Fruit fly (Drosophila melanogaster) whole organism, embryonic: ENCODE results near the gene CG42764.

Source experiments
- CG10979 ChIP-seq: fragments of 200-800 bp; sonication (Bioruptor generic); optimal IDR thresholded peaks from 2 replicates; lab custom pipeline; 2018; ENCODE audit warnings: missing biosample characterization, mild to moderate bottlenecking, missing genetic modification characterization, moderate library complexity
- CG11504 ChIP-seq: fragments of 200-800 bp; sonication (Bioruptor generic); optimal IDR thresholded peaks from 3 replicates; lab custom pipeline; 2019; ENCODE audit warnings: missing biosample characterization, mild to moderate bottlenecking, missing genetic modification characterization, moderate library complexity
- CG12942 ChIP-seq: fragments of 200-800 bp; sonication (Bioruptor generic); optimal IDR thresholded peaks from 3 replicates; lab custom pipeline; 2016; ENCODE audit warnings: missing biosample characterization, missing genetic modification characterization
- CG13296 ChIP-seq: fragments of 200-800 bp; sonication (Bioruptor generic); optimal IDR thresholded peaks from 3 replicates; lab custom pipeline; 2018; ENCODE audit warnings: missing biosample characterization, mild to moderate bottlenecking, missing genetic modification characterization
- CG14965 ChIP-seq: fragments of 200-800 bp; sonication (Bioruptor generic); optimal IDR thresholded peaks from 2 replicates; lab custom pipeline; 2016; ENCODE audit warnings: missing biosample characterization, missing genetic modification characterization, borderline replicate concordance
- CG1603 ChIP-seq: fragments of 200-800 bp; sonication (Bioruptor generic); optimal IDR thresholded peaks from 2 replicates; lab custom pipeline; 2019; ENCODE audit warnings: missing biosample characterization, mild to moderate bottlenecking, missing genetic modification characterization, moderate library complexity
- CG16813 ChIP-seq: fragments of 200-800 bp; sonication (Bioruptor generic); IDR thresholded peaks from 3 replicates; pipeline ENCODE4 v1.3.6; 2022; ENCODE audit warnings: missing biosample characterization, missing genetic modification characterization; ENCODE audit not compliant: partially characterized antibody
- CG17612 ChIP-seq: fragments of 200-800 bp; sonication (Bioruptor generic); IDR thresholded peaks from 2 replicates; pipeline ENCODE4 v1.3.6; 2022; ENCODE audit warnings: missing biosample characterization, missing genetic modification characterization
- CG18476 ChIP-seq: fragments of 200-800 bp; sonication (Bioruptor generic); optimal IDR thresholded peaks from 2 replicates; lab custom pipeline; 2016; ENCODE audit warnings: missing biosample characterization, mild to moderate bottlenecking, missing genetic modification characterization
- CG2889 ChIP-seq: fragments of 200-800 bp; sonication (Bioruptor generic); IDR thresholded peaks from 3 replicates; pipeline ENCODE4 v1.3.6; 2022; ENCODE audit warnings: missing biosample characterization, missing genetic modification characterization
- CG30403 ChIP-seq: fragments of 200-800 bp; sonication (Bioruptor generic); optimal IDR thresholded peaks from 3 replicates; lab custom pipeline; 2016; ENCODE audit warnings: missing biosample characterization, missing genetic modification characterization
- CG32532 ChIP-seq: fragments of 200-800 bp; sonication (Bioruptor generic); IDR thresholded peaks from 2 replicates; pipeline ENCODE4 v1.3.6; 2022; ENCODE audit warnings: missing biosample characterization, missing genetic modification characterization
- CG3281 ChIP-seq: fragments of 200-800 bp; sonication (Bioruptor generic); optimal IDR thresholded peaks from 3 replicates; lab custom pipeline; 2017; ENCODE audit warnings: missing biosample characterization, mild to moderate bottlenecking, missing genetic modification characterization
- CG3838 ChIP-seq: fragments of 200-800 bp; sonication (Bioruptor generic); optimal IDR thresholded peaks from 3 replicates; lab custom pipeline; 2016; ENCODE audit warnings: missing biosample characterization, missing genetic modification characterization
- CG4730 ChIP-seq: fragments of 200-800 bp; sonication (Bioruptor generic); IDR thresholded peaks from 2 replicates; pipeline ENCODE4 v1.3.6; 2022; ENCODE audit warnings: missing biosample characterization, missing genetic modification characterization
- CG6689 ChIP-seq: fragments of 200-800 bp; sonication (Bioruptor generic); IDR thresholded peaks from 2 replicates; pipeline ENCODE4 v1.3.6; 2022; ENCODE audit warnings: missing biosample characterization, missing genetic modification characterization
- CG6813 ChIP-seq: fragments of 200-800 bp; sonication (Bioruptor generic); optimal IDR thresholded peaks from 2 replicates; lab custom pipeline; 2017; ENCODE audit warnings: missing biosample characterization, missing genetic modification characterization, mild to moderate bottlenecking, moderate library complexity, missing genetic modification reagents
- CG7357 ChIP-seq: fragments of 200-800 bp; sonication (Bioruptor generic); IDR thresholded peaks from 3 replicates; pipeline ENCODE4 v1.3.6; 2022; ENCODE audit warnings: missing biosample characterization, missing genetic modification characterization
- CG8281 ChIP-seq: fragments of 200-800 bp; sonication (Bioruptor generic); optimal IDR thresholded peaks from 2 replicates; lab custom pipeline; 2018; ENCODE audit warnings: missing biosample characterization, mild to moderate bottlenecking, missing genetic modification characterization, moderate library complexity
- CG8924 ChIP-seq: fragments of 200-800 bp; optimal IDR thresholded peaks from 3 replicates; lab custom pipeline; 2019; ENCODE audit warnings: missing biosample characterization, mild to moderate bottlenecking, missing genetic modification characterization, moderate library complexity
- CG9609 ChIP-seq: fragments of 200-800 bp; sonication (Bioruptor generic); optimal IDR thresholded peaks from 3 replicates; lab custom pipeline; 2016; ENCODE audit warnings: missing biosample characterization, missing genetic modification characterization
- CG9797 ChIP-seq: fragments of 200-800 bp; sonication (Bioruptor generic); optimal IDR thresholded peaks from 3 replicates; lab custom pipeline; 2018; ENCODE audit warnings: missing biosample characterization, mild to moderate bottlenecking, missing genetic modification characterization
- CG9932 ChIP-seq: fragments of 200-800 bp; sonication (Bioruptor generic); IDR thresholded peaks from 2 replicates; pipeline ENCODE4 v1.3.6; 2022; ENCODE audit warnings: missing biosample characterization, missing genetic modification characterization
- Camta ChIP-seq: fragments of 200-800 bp; sonication (Bioruptor generic); optimal IDR thresholded peaks from 2 replicates; lab custom pipeline; 2016; ENCODE audit warnings: missing biosample characterization, missing genetic modification characterization
- D19A ChIP-seq: fragments of 200-800 bp; optimal IDR thresholded peaks from 3 replicates; lab custom pipeline; 2019; ENCODE audit warnings: missing biosample characterization, mild to moderate bottlenecking, missing genetic modification characterization, moderate library complexity
- Dip2 ChIP-seq: fragments of 200-800 bp; sonication (Bioruptor generic); IDR thresholded peaks from 2 replicates; pipeline ENCODE4 v1.3.6; 2022; ENCODE audit warnings: missing biosample characterization, missing genetic modification characterization
- Ets65A ChIP-seq: fragments of 200-800 bp; sonication (Bioruptor generic); peaks from one replicate; lab custom pipeline; 2016; ENCODE audit warnings: missing biosample characterization, missing genetic modification characterization
- Gug ChIP-seq: fragments of 200-800 bp; sonication (Bioruptor generic); IDR thresholded peaks from 4 replicates; pipeline ENCODE4 v1.3.6; 2022; ENCODE audit warnings: missing biosample characterization, missing genetic modification characterization
- Lim3 ChIP-seq: fragments of 200-800 bp; sonication (Bioruptor generic); IDR thresholded peaks from 2 replicates; pipeline ENCODE4 v1.3.6; 2022; ENCODE audit warnings: missing biosample characterization, missing genetic modification characterization
- Nf-YB ChIP-seq: fragments of 200-800 bp; sonication (Bioruptor generic); optimal IDR thresholded peaks from 3 replicates; lab custom pipeline; 2019; ENCODE audit warnings: missing biosample characterization, mild to moderate bottlenecking, missing genetic modification characterization, moderate library complexity
- Pdp1 ChIP-seq, 2 experiments: fragments of 200-800 bp; sonication (Bioruptor generic); optimal IDR thresholded peaks; 3 replicates each; lab custom pipeline; 2016; ENCODE audit warnings: missing biosample characterization in 2 of 2, missing genetic modification characterization in 2 of 2, mild to moderate bottlenecking in 1 of 2, moderate library complexity in 1 of 2
- Sox100B ChIP-seq: fragments of 200-800 bp; sonication (Bioruptor generic); optimal IDR thresholded peaks from 3 replicates; lab custom pipeline; 2018; ENCODE audit warnings: missing biosample characterization, mild to moderate bottlenecking, missing genetic modification characterization
- Tbp ChIP-seq: fragments of >200 bp; optimal IDR thresholded peaks from 2 replicates; lab custom pipeline; 2018; ENCODE audit warnings: missing biosample characterization, missing genetic modification characterization
- Usf ChIP-seq: fragments of 200-800 bp; sonication (Bioruptor generic); optimal IDR thresholded peaks from 2 replicates; lab custom pipeline; 2017; ENCODE audit warnings: missing genotype, missing biosample characterization, missing genetic modification characterization
- Vsx1 ChIP-seq: fragments of 200-800 bp; sonication (Bioruptor generic); optimal IDR thresholded peaks from 2 replicates; lab custom pipeline; 2017; ENCODE audit warnings: missing biosample characterization, mild to moderate bottlenecking, missing genetic modification characterization, missing genetic modification reagents
- aop ChIP-seq: fragments of 200-800 bp; sonication (Bioruptor generic); IDR thresholded peaks from 2 replicates; pipeline ENCODE4 v1.3.6; 2022; ENCODE audit warnings: missing biosample characterization, missing genetic modification characterization
- ara ChIP-seq: fragments of 200-800 bp; sonication (Bioruptor generic); IDR thresholded peaks from 2 replicates; pipeline ENCODE4 v1.3.6; 2022; ENCODE audit warnings: missing biosample characterization, missing genetic modification characterization
- ash1 ChIP-seq: fragments of 200-800 bp; sonication (Bioruptor generic); optimal IDR thresholded peaks from 2 replicates; lab custom pipeline; 2018; ENCODE audit warnings: missing biosample characterization, mild to moderate bottlenecking, missing genetic modification characterization
- cwo ChIP-seq: fragments of 200-800 bp; sonication (Bioruptor generic); optimal IDR thresholded peaks from 3 replicates; lab custom pipeline; 2017; ENCODE audit warnings: missing biosample characterization, missing genetic modification characterization, mild to moderate bottlenecking, moderate library complexity, missing genetic modification reagents
- dysf ChIP-seq: fragments of 200-800 bp; sonication (Bioruptor generic); IDR thresholded peaks from 3 replicates; pipeline ENCODE4 v1.3.6; 2022; ENCODE audit warnings: missing biosample characterization, missing genetic modification characterization
- fd3F ChIP-seq: fragments of 200-800 bp; sonication (Bioruptor generic); optimal IDR thresholded peaks from 2 replicates; lab custom pipeline; 2018; ENCODE audit warnings: missing biosample characterization, mild to moderate bottlenecking, missing genetic modification characterization, moderate library complexity
- luna ChIP-seq: fragments of 200-800 bp; sonication (Bioruptor generic); optimal IDR thresholded peaks from 2 replicates; lab custom pipeline; 2016; ENCODE audit warnings: missing biosample characterization, missing genetic modification characterization
- maf-S ChIP-seq: fragments of 200-800 bp; sonication (Bioruptor generic); optimal IDR thresholded peaks from 2 replicates; lab custom pipeline; 2016; ENCODE audit warnings: missing biosample characterization, missing genetic modification characterization
- otp ChIP-seq: fragments of 200-800 bp; sonication (Bioruptor generic); IDR thresholded peaks from 3 replicates; pipeline ENCODE4, ENCODE4 v1.3.6; 2022; ENCODE audit warnings: missing biosample characterization, missing genetic modification characterization
- phol ChIP-seq: fragments of 200-800 bp; sonication (Bioruptor generic); optimal IDR thresholded peaks from 3 replicates; lab custom pipeline; 2018; ENCODE audit warnings: missing biosample characterization, mild to moderate bottlenecking, missing genetic modification characterization, moderate library complexity
- rib ChIP-seq: fragments of 200-800 bp; sonication (Bioruptor generic); IDR thresholded peaks from 2 replicates; pipeline ENCODE4 v1.3.6; 2022; ENCODE audit warnings: missing biosample characterization, missing genetic modification characterization
- run ChIP-seq: fragments of 200-800 bp; sonication (Bioruptor generic); optimal IDR thresholded peaks from 3 replicates; lab custom pipeline; 2018; ENCODE audit warnings: missing biosample characterization, mild to moderate bottlenecking, missing genetic modification characterization
- sc ChIP-seq, 3 experiments: fragments of >200 bp in 2 of 3; fragments of 200-800 bp in 1 of 3; sonication (Bioruptor generic) in 1 of 3; optimal IDR thresholded peaks; 2 replicates in 2 of 3; 3 replicates in 1 of 3; lab custom pipeline; 2017; ENCODE audit warnings: mild to moderate bottlenecking in 1 of 3, missing biosample characterization in 1 of 3, missing genetic modification characterization in 1 of 3, missing genetic modification reagents in 1 of 3
- sr ChIP-seq: fragments of 200-800 bp; sonication (Bioruptor generic); IDR thresholded peaks from 3 replicates; pipeline ENCODE4 v1.3.6; 2022; ENCODE audit warnings: missing biosample characterization, missing genetic modification characterization
- trh ChIP-seq: fragments of 200-800 bp; sonication (Bioruptor generic); optimal IDR thresholded peaks from 2 replicates; lab custom pipeline; 2016; ENCODE audit warnings: missing biosample characterization, missing genetic modification characterization
- usp ChIP-seq: fragments of >200 bp; optimal IDR thresholded peaks from 2 replicates; lab custom pipeline; 2017; ENCODE audit warnings: missing biosample characterization, missing genetic modification characterization

Gene CG42764

dm6 chr3L:20474789-20475208 is 9.0 kb upstream of the CG42764 start (continued):
- TF ChIP-seq CG32532 (GFP tag; lab: Robert Waterston, UW) (no peak), run (tag; lab: Kevin White, UChicago) (peak; percentile 49), CG1603 (tag; lab: Kevin White, UChicago) (peak; percentile 85), trh (GFP tag; lab: Kevin White, UChicago) (peak; percentile 84), sr (GFP tag; lab: Robert Waterston, UW) (no peak), D19A (tag; lab: Kevin White, UChicago) (peak; percentile 82), Lim3 (GFP tag; lab: Robert Waterston, UW) (no peak), dysf (GFP tag; lab: Robert Waterston, UW) (no peak), CG16813 (GFP tag; lab: Robert Waterston, UW) (no peak), fd3F (GFP tag; lab: Kevin White, UChicago) (peak; percentile 78), ash1 (GFP tag; lab: Kevin White, UChicago) (peak; percentile 57), CG30403 (peak; percentile 92), CG8924 (tag; lab: Kevin White, UChicago) (peak; percentile 91), Usf (GFP tag; lab: Kevin White, UChicago) (peak; percentile 47), CG3281 (peak; percentile 88), CG4730 (GFP tag; lab: Robert Waterston, UW) (no peak), Vsx1 (peak; percentile 53), Ets65A (GFP tag; lab: Kevin White, UChicago) (peak; percentile 98), Gug (GFP tag; lab: Robert Waterston, UW) (peak; percentile 96), CG7357 (GFP tag; lab: Robert Waterston, UW) (peak; percentile 73), CG6689 (GFP tag; lab: Robert Waterston, UW) (no peak), usp (GFP tag; lab: Kevin White, UChicago) (no peak), Dip2 (GFP tag; lab: Robert Waterston, UW) (no peak), Camta (GFP tag; lab: Kevin White, UChicago) (peak; percentile 84), otp (GFP tag; lab: Robert Waterston, UW) (no peak), CG13296 (peak; percentile 88), CG2889 (GFP tag; lab: Robert Waterston, UW) (no peak), Sox100B (GFP tag; lab: Kevin White, UChicago) (peak; percentile 75), luna (GFP tag; lab: Kevin White, UChicago) (peak; percentile 87), CG8281 (peak; percentile 62), CG10979 (tag; lab: Kevin White, UChicago) (peak; percentile 71), Pdp1 (GFP tag; optimal IDR thresholded peaks at IDR 0.05; lab: Kevin White, UChicago) (peak in 1 of 2 experiments; percentile 88), CG12942 (GFP tag; lab: Kevin White, UChicago) (peak; percentile 88), CG9609 (GFP tag; lab: Kevin White, UChicago) (peak; percentile 84), phol (peak; percentile 82), CG14965 (no peak), Nf-YB (GFP tag; lab: Kevin White, UChicago) (peak; percentile 63), maf-S (peak; percentile 78), cwo (GFP tag; lab: Kevin White, UChicago) (peak; percentile 84), CG11504 (peak; percentile 88), CG9797 (GFP tag; lab: Kevin White, UChicago) (peak; percentile 18), CG6813 (GFP tag; lab: Kevin White, UChicago) (peak; percentile 82), aop (no peak), sc (optimal IDR thresholded peaks at IDR 0.05; lab: Kevin White, UChicago) (no peak), sc (GFP tag; optimal IDR thresholded peaks at IDR 0.05; lab: Kevin White, UChicago) (peak; percentile 74), ara (GFP tag; lab: Robert Waterston, UW) (no peak), CG18476 (GFP tag; lab: Kevin White, UChicago) (peak; percentile 86), CG3838 (no peak), Tbp (GFP tag; lab: Kevin White, UChicago) (no peak), rib (GFP tag; lab: Robert Waterston, UW) (no peak), CG17612 (GFP tag; lab: Robert Waterston, UW) (no peak), CG9932 (GFP tag; lab: Robert Waterston, UW) (no peak)
